Fruit fly (Drosophila melanogaster) Kc167 (cell line): ENCODE results near the gene SMC3.

Experiments used
- Sin3A ChIP-seq: fragments of >200 bp; optimal IDR thresholded peaks from 2 replicates; lab custom pipeline; 2018; ENCODE audit warnings: missing external identifiers
- h ChIP-seq: fragments of >200 bp; optimal IDR thresholded peaks from 3 replicates; lab custom pipeline; 2018; ENCODE audit warnings: missing external identifiers
- psq ChIP-seq: fragments of >200 bp; optimal IDR thresholded peaks from 2 replicates; lab custom pipeline; 2017; ENCODE audit warnings: missing external identifiers

- TF ChIP-seq Sin3A (lab: Kevin White, UChicago): no peak
- TF ChIP-seq psq (lab: Kevin White, UChicago): no peak
- no peak for TF ChIP-seq h (lab: Kevin White, UChicago)
Measured at dm6 chrX:16586178-16586890, 6.9 kb downstream of the SMC3 start.
